Worm (Caenorhabditis elegans) whole organism, L2 larva: Measurements from ENCODE around the gene pes-5.

Experiments used
- C34F6.9 ChIP-seq: fragments of 150-350 bp; optimal IDR thresholded peaks from 2 replicates; lab custom pipeline; 2014; ENCODE audit warnings: missing biosample characterization, missing genetic modification characterization
- R02D3.7 ChIP-seq: fragments of 150-350 bp; optimal IDR thresholded peaks from 2 replicates; lab custom pipeline; 2014; ENCODE audit warnings: missing biosample characterization, missing genetic modification characterization
- ZK546.5 ChIP-seq: sonication (generic microtip); optimal IDR thresholded peaks from 2 replicates; lab custom pipeline; 2017; ENCODE audit warnings: missing biosample characterization, missing genetic modification characterization
- aly-2 ChIP-seq: fragments of 150-350 bp; optimal IDR thresholded peaks from 2 replicates; lab custom pipeline; 2014; ENCODE audit warnings: missing biosample characterization, missing genetic modification characterization
- ama-1 ChIP-seq: fragments of 150-350 bp; optimal IDR thresholded peaks from 2 replicates; lab custom pipeline; 2018; ENCODE audit warnings: inconsistent platforms
- blmp-1 ChIP-seq: sonication (generic microtip); optimal IDR thresholded peaks from 2 replicates; lab custom pipeline; 2017; ENCODE audit warnings: missing genetic modification characterization, mild to moderate bottlenecking, missing compliant biosample characterization, antibody characterized with exemption, moderate library complexity; ENCODE audit not compliant: insufficient read depth
- ceh-82 ChIP-seq: fragments of 150-350 bp; optimal IDR thresholded peaks from 2 replicates; lab custom pipeline; 2014; ENCODE audit warnings: missing biosample characterization, missing genetic modification characterization
- crh-2 ChIP-seq: sonication (generic microtip); optimal IDR thresholded peaks from 2 replicates; lab custom pipeline; 2017; ENCODE audit warnings: missing biosample characterization, missing genetic modification characterization
- egl-27 ChIP-seq: sonication (generic microtip); optimal IDR thresholded peaks from 3 replicates; lab custom pipeline; 2017; ENCODE audit warnings: missing biosample characterization, missing genetic modification reagents, missing genetic modification characterization
- fos-1 ChIP-seq: fragments of 150-350 bp; optimal IDR thresholded peaks from 2 replicates; lab custom pipeline; 2014; ENCODE audit warnings: missing biosample characterization, missing genetic modification characterization
- gmeb-1 ChIP-seq: fragments of 150-350 bp; optimal IDR thresholded peaks from 2 replicates; lab custom pipeline; 2014; ENCODE audit warnings: missing biosample characterization, missing genetic modification characterization
- lin-11 ChIP-seq: fragments of 150-350 bp; sonication (generic microtip); optimal IDR thresholded peaks from 2 replicates; lab custom pipeline; 2014; ENCODE audit warnings: missing biosample characterization, missing genetic modification characterization, inconsistent platforms, mixed read lengths
- lin-13 ChIP-seq: fragments of 150-350 bp; optimal IDR thresholded peaks from 2 replicates; lab custom pipeline; 2014; ENCODE audit warnings: missing biosample characterization, missing genetic modification reagents, missing genetic modification characterization
- lsy-2 ChIP-seq, 2 experiments: fragments of 150-350 bp in 1 of 2; sonication (generic microtip) in 1 of 2; optimal IDR thresholded peaks; 2 replicates each; lab custom pipeline; 2014 to 2017; ENCODE audit warnings: missing biosample characterization in 2 of 2, missing genetic modification characterization in 2 of 2
- mbf-1 ChIP-seq: sonication (generic microtip); optimal IDR thresholded peaks from 2 replicates; lab custom pipeline; 2017; ENCODE audit warnings: missing biosample characterization, missing genetic modification characterization
- mdl-1 ChIP-seq, 2 experiments: fragments of 150-350 bp in 1 of 2; sonication (generic microtip) in 1 of 2; optimal IDR thresholded peaks; 2 replicates each; lab custom pipeline; 2017; ENCODE audit warnings: missing biosample characterization in 2 of 2, missing genetic modification characterization in 2 of 2
- nhr-10 ChIP-seq: sonication (generic microtip); optimal IDR thresholded peaks from 2 replicates; lab custom pipeline; 2017; ENCODE audit warnings: missing biosample characterization, missing genetic modification characterization
- nhr-11 ChIP-seq: fragments of 150-350 bp; optimal IDR thresholded peaks from 2 replicates; lab custom pipeline; 2014; ENCODE audit warnings: missing biosample characterization, missing genetic modification characterization
- nhr-12 ChIP-seq: fragments of 150-350 bp; optimal IDR thresholded peaks from 2 replicates; lab custom pipeline; 2014; ENCODE audit warnings: missing biosample characterization, missing genetic modification characterization
- nhr-129 ChIP-seq: fragments of 150-350 bp; optimal IDR thresholded peaks from 2 replicates; lab custom pipeline; 2014; ENCODE audit warnings: missing biosample characterization, missing genetic modification characterization
- nhr-21 ChIP-seq: fragments of 150-350 bp; optimal IDR thresholded peaks from 2 replicates; lab custom pipeline; 2014; ENCODE audit warnings: missing biosample characterization, missing genetic modification characterization
- nhr-237 ChIP-seq: fragments of 150-350 bp; optimal IDR thresholded peaks from 2 replicates; lab custom pipeline; 2014; ENCODE audit warnings: missing biosample characterization, missing genetic modification characterization
- nhr-25 ChIP-seq: fragments of 150-350 bp; sonication (generic microtip); optimal IDR thresholded peaks from 3 replicates; lab custom pipeline; 2014; ENCODE audit warnings: missing biosample characterization, missing genetic modification characterization
- peb-1 ChIP-seq: fragments of 150-350 bp; optimal IDR thresholded peaks from 2 replicates; lab custom pipeline; 2014; ENCODE audit warnings: missing biosample characterization, missing genetic modification characterization
- sem-4 ChIP-seq: fragments of 150-350 bp; optimal IDR thresholded peaks from 2 replicates; lab custom pipeline; 2014; ENCODE audit warnings: missing biosample characterization, missing genetic modification reagents, missing genetic modification characterization
- skn-1 ChIP-seq: sonication (generic microtip); optimal IDR thresholded peaks from 2 replicates; lab custom pipeline; 2017; ENCODE audit warnings: missing biosample characterization, missing genetic modification characterization
- sma-3 ChIP-seq: sonication (generic microtip); optimal IDR thresholded peaks from 2 replicates; lab custom pipeline; 2016; ENCODE audit warnings: missing genetic modification reagents, missing genetic modification characterization, missing compliant biosample characterization
- sma-9 ChIP-seq, 2 experiments: fragments of 150-350 bp in 1 of 2; sonication (generic microtip) in 1 of 2; optimal IDR thresholded peaks; 2 replicates each; lab custom pipeline; 2014 to 2016; ENCODE audit warnings: missing genetic modification characterization in 2 of 2, mild to moderate bottlenecking in 1 of 2, missing biosample characterization in 1 of 2, missing compliant biosample characterization in 1 of 2, missing genetic modification reagents in 1 of 2, moderate library complexity in 1 of 2
- snpc-4 ChIP-seq: fragments of 150-350 bp; optimal IDR thresholded peaks from 2 replicates; lab custom pipeline; 2014; ENCODE audit warnings: missing biosample characterization, missing genetic modification characterization
- unc-39 ChIP-seq: fragments of 150-350 bp; optimal IDR thresholded peaks from 2 replicates; lab custom pipeline; 2014; ENCODE audit warnings: missing biosample characterization, missing genetic modification characterization
- unc-55 ChIP-seq: fragments of 150-350 bp; sonication (generic microtip); optimal IDR thresholded peaks from 3 replicates; lab custom pipeline; 2014; ENCODE audit warnings: missing biosample characterization, missing genetic modification reagents, missing genetic modification characterization
- unc-62 ChIP-seq: fragments of 150-350 bp; optimal IDR thresholded peaks from 2 replicates; lab custom pipeline; 2014; ENCODE audit warnings: missing biosample characterization, missing genetic modification reagents, missing genetic modification characterization
- ztf-4 ChIP-seq: fragments of 150-350 bp; optimal IDR thresholded peaks from 2 replicates; lab custom pipeline; 2014; ENCODE audit warnings: missing biosample characterization, missing genetic modification characterization

pes-5 gene

ce11 chrII:11816014-11816413 lies 13.8 kb downstream of the pes-5 start:
- TF ChIP-seq egl-27 (tag; lab: Kevin White, UChicago) (no peak), nhr-11 (tag; lab: Kevin White, UChicago) (no peak), crh-2 (tag; lab: Kevin White, UChicago) (no peak), ZK546.5 (no peak), R02D3.7 (no peak), sem-4 (no peak), sma-9 (GFP tag; optimal IDR thresholded peaks at IDR 0.05; lab: Kevin White, UChicago) (no peak), sma-9 (tag; optimal IDR thresholded peaks at IDR 0.05; lab: Kevin White, UChicago) (no peak), nhr-10 (tag; lab: Kevin White, UChicago) (no peak), blmp-1 (tag; lab: Kevin White, UChicago) (no peak), mbf-1 (tag; lab: Kevin White, UChicago) (no peak), ztf-4 (tag; lab: Kevin White, UChicago) (no peak), snpc-4 (tag; lab: Kevin White, UChicago) (no peak), lsy-2 (tag; optimal IDR thresholded peaks at IDR 0.05; lab: Kevin White, UChicago) (no peak), fos-1 (tag; lab: Kevin White, UChicago) (no peak), ceh-82 (tag; lab: Kevin White, UChicago) (no peak), unc-55 (GFP tag; lab: Kevin White, UChicago) (no peak)

ce11 chrII:11813895-11814369 lies 15.9 kb downstream of the pes-5 start, which contains the start of gene F43G6.8:
F43G6.8 (minus strand) TSS chrII:11814092.
- peak; percentile 13 for TF ChIP-seq fos-1 (tag; lab: Kevin White, UChicago)
- TF ChIP-seq crh-2 (tag; lab: Kevin White, UChicago) = peak; percentile 30
- peak; percentile 2 for TF ChIP-seq snpc-4 (tag; lab: Kevin White, UChicago)
- TF ChIP-seq lin-13 (GFP tag; lab: Kevin White, UChicago) = peak; percentile 4
- peak; percentile 79 for TF ChIP-seq ama-1 (lab: Kevin White, UChicago)
- TF ChIP-seq nhr-129 (tag; lab: Kevin White, UChicago) = peak; percentile 83
- peak; percentile 50 for TF ChIP-seq unc-55 (GFP tag; lab: Kevin White, UChicago)
- no peak for TF ChIP-seq ZK546.5
- peak; percentile 81 for TF ChIP-seq C34F6.9 (tag; lab: Kevin White, UChicago)
- peak in 1 of 2 experiments; percentile 61 for TF ChIP-seq lsy-2 (tag; optimal IDR thresholded peaks at IDR 0.05; lab: Kevin White, UChicago)
- TF ChIP-seq lin-11 (tag; lab: Kevin White, UChicago) = peak; percentile 29
- no peak for TF ChIP-seq aly-2 (tag; lab: Kevin White, UChicago)
- TF ChIP-seq nhr-25 (tag; lab: Kevin White, UChicago) = peak; percentile 6
- peak; percentile 10 for TF ChIP-seq nhr-21
- no peak for TF ChIP-seq nhr-12 (tag; lab: Kevin White, UChicago)
- TF ChIP-seq sma-9 (GFP tag; optimal IDR thresholded peaks at IDR 0.05; lab: Kevin White, UChicago) = peak; percentile 42
- no peak for TF ChIP-seq sma-9 (tag; optimal IDR thresholded peaks at IDR 0.05; lab: Kevin White, UChicago)
- no peak for TF ChIP-seq mbf-1 (tag; lab: Kevin White, UChicago)
- TF ChIP-seq blmp-1 (tag; lab: Kevin White, UChicago) = peak; percentile 32

ce11 chrII:11811241-11811640 lies 18.6 kb downstream of the pes-5 start:
- TF ChIP-seq sma-3 (GFP tag; lab: Kevin White, UChicago) (no peak), crh-2 (tag; lab: Kevin White, UChicago) (no peak), gmeb-1 (tag; lab: Kevin White, UChicago) (no peak), skn-1 (tag; lab: Kevin White, UChicago) (no peak), ama-1 (lab: Kevin White, UChicago) (no peak), peb-1 (tag; lab: Kevin White, UChicago) (no peak), unc-39 (no peak), ceh-82 (tag; lab: Kevin White, UChicago) (no peak), C34F6.9 (tag; lab: Kevin White, UChicago) (no peak), mdl-1 (tag; optimal IDR thresholded peaks at IDR 0.05; lab: Kevin White, UChicago) (no peak)
- TF ChIP-seq, all 48 proteins: peak for 0

ce11 chrII:11810436-11810835 lies 19.4 kb downstream of the pes-5 start, which contains the start of gene F43G6.7:
F43G6.7 (plus strand) TSS chrII:11810790.
- no peak for TF ChIP-seq nhr-237 (tag; lab: Kevin White, UChicago)

DNA sequence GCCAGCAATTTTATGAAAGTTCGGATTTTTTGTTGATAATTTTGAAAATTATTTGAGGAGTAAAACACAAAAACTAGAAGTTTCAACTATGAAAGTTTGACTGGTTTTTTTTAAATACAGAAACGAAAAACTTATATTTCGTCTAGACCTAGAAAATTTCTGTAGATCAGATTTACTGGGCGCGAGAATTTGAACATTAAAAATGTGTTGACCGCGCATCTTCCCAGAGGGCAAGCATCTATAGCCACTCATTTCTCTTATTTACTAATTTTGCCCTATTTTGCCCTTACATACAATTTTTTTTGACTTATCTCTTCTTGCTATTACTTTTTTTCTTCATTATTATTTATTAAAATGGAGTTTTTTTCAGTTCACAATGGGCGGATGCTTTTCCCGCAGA lies 20.8 kb downstream of the pes-5 start, which contains the start of gene F43G6.10:
Gene F43G6.10 (plus strand): TSS at position 371 of the 400 bp plus-strand sequence.
- TF ChIP-seq fos-1 (tag; lab: Kevin White, UChicago) (no peak), R02D3.7 (no peak), unc-62 (GFP tag; lab: Kevin White, UChicago) (no peak), unc-55 (GFP tag; lab: Kevin White, UChicago) (no peak), lin-11 (tag; lab: Kevin White, UChicago) (no peak), sem-4 (no peak)
